Worm (Caenorhabditis elegans) whole organism, young adult: ENCODE data around the gene ZK1290.7.

Experiments
- B0019.2 ChIP-seq: fragments of 200-800 bp; sonication (Bioruptor generic); conservative IDR thresholded peaks from 2 replicates; pipeline ENCODE4 v1.3.6; 2022; ENCODE audit warnings: missing genetic modification reagents, missing genetic modification characterization, missing compliant biosample characterization
- B0261.1 ChIP-seq: sonication (generic microtip); optimal IDR thresholded peaks from 2 replicates; lab custom pipeline; 2016; ENCODE audit warnings: mild to moderate bottlenecking, missing genetic modification characterization, moderate library complexity, missing compliant biosample characterization
- F49E8.2 ChIP-seq: sonication (generic microtip); optimal IDR thresholded peaks from 3 replicates; lab custom pipeline; 2017; ENCODE audit warnings: missing genetic modification characterization, mild to moderate bottlenecking, missing compliant biosample characterization, antibody characterized with exemption, moderate library complexity; ENCODE audit not compliant: insufficient read depth
- K11D2.4 ChIP-seq: fragments of 200-800 bp; sonication (Bioruptor generic); IDR thresholded peaks from 2 replicates; pipeline ENCODE4 v1.3.6; 2022; ENCODE audit warnings: missing genetic modification reagents, missing genetic modification characterization, missing compliant biosample characterization
- K12H6.12 ChIP-seq: fragments of 200-800 bp; sonication (Bioruptor generic); optimal IDR thresholded peaks from 2 replicates; lab custom pipeline; 2018; ENCODE audit warnings: mild to moderate bottlenecking, missing genetic modification characterization, missing compliant biosample characterization
- T07F8.4 ChIP-seq: sonication (generic microtip); optimal IDR thresholded peaks from 2 replicates; lab custom pipeline; 2016; ENCODE audit warnings: mild to moderate bottlenecking, missing genetic modification characterization, moderate library complexity, missing compliant biosample characterization
- ama-1 ChIP-seq, 3 experiments: fragments of 150-350 bp in 1 of 3; sonication (generic microtip) in 2 of 3; optimal IDR thresholded peaks; 2 replicates each; lab custom pipeline; 2014 to 2018; ENCODE audit warnings: missing biosample characterization in 2 of 3, missing genetic modification characterization in 2 of 3, missing genetic modification reagents in 2 of 3
- aptf-2 ChIP-seq: fragments of 200-800 bp; sonication (Bioruptor generic); conservative IDR thresholded peaks from 2 replicates; pipeline ENCODE4 v1.3.6; 2022; ENCODE audit warnings: missing genetic modification reagents, missing genetic modification characterization, missing compliant biosample characterization
- atf-7 ChIP-seq: sonication (generic microtip); optimal IDR thresholded peaks from 2 replicates; lab custom pipeline; 2017; ENCODE audit warnings: mild to moderate bottlenecking, missing genetic modification characterization, missing compliant biosample characterization
- attf-5 ChIP-seq: fragments of 200-800 bp; sonication (Bioruptor generic); optimal IDR thresholded peaks from 2 replicates; lab custom pipeline; 2018; ENCODE audit warnings: mild to moderate bottlenecking, missing genetic modification characterization, missing compliant biosample characterization
- cebp-1 ChIP-seq, 2 experiments: fragments of 200-800 bp in 1 of 2; sonication (Bioruptor generic) in 1 of 2; sonication (generic microtip) in 1 of 2; IDR thresholded peaks in 1 of 2; optimal IDR thresholded peaks in 1 of 2; 2 replicates each; pipeline versions ENCODE4 v1.3.6 to Lab custom; 2017 to 2022; ENCODE audit warnings: missing compliant biosample characterization in 2 of 2, missing genetic modification characterization in 2 of 2, mild to moderate bottlenecking in 1 of 2, missing genetic modification reagents in 1 of 2, moderate library complexity in 1 of 2
- cebp-2 ChIP-seq: fragments of 200-800 bp; sonication (Bioruptor generic); IDR thresholded peaks from 2 replicates; pipeline ENCODE4 v1.3.6; 2022; ENCODE audit warnings: missing genetic modification characterization, missing compliant biosample characterization
- ceh-40 ChIP-seq: fragments of 200-800 bp; sonication (Bioruptor generic); IDR thresholded peaks from 2 replicates; pipeline ENCODE4 v1.3.6; 2022; ENCODE audit warnings: missing genetic modification characterization, missing compliant biosample characterization
- ceh-58 ChIP-seq: fragments of 200-800 bp; sonication (Bioruptor generic); IDR thresholded peaks from 2 replicates; pipeline ENCODE4 v1.3.6; 2022; ENCODE audit warnings: missing genetic modification characterization, missing compliant biosample characterization
- ceh-79 ChIP-seq: sonication (generic microtip); optimal IDR thresholded peaks from 2 replicates; lab custom pipeline; 2017; ENCODE audit warnings: mild to moderate bottlenecking, missing genetic modification characterization, missing compliant biosample characterization
- ceh-91 ChIP-seq: fragments of 200-800 bp; sonication (Bioruptor generic); IDR thresholded peaks from 2 replicates; pipeline ENCODE4 v1.3.6; 2022; ENCODE audit warnings: missing genetic modification reagents, missing genetic modification characterization, missing compliant biosample characterization
- dpl-1 ChIP-seq: fragments of 150-350 bp; optimal IDR thresholded peaks from 2 replicates; lab custom pipeline; 2014; ENCODE audit warnings: missing biosample characterization, missing genetic modification reagents, missing genetic modification characterization
- egrh-3 ChIP-seq: fragments of 200-800 bp; sonication (Bioruptor generic); IDR thresholded peaks from 2 replicates; pipeline ENCODE4 v1.3.6; 2022; ENCODE audit warnings: missing genetic modification reagents, missing genetic modification characterization, missing compliant biosample characterization
- gei-17 ChIP-seq: fragments of 200-800 bp; sonication (Bioruptor generic); optimal IDR thresholded peaks from 2 replicates; lab custom pipeline; 2018; ENCODE audit warnings: mild to moderate bottlenecking, missing genetic modification characterization, missing compliant biosample characterization
- hmg-1.2 ChIP-seq: fragments of 200-800 bp; sonication (Bioruptor generic); IDR thresholded peaks from 2 replicates; pipeline ENCODE4 v1.3.6; 2022; ENCODE audit warnings: missing genetic modification reagents, missing genetic modification characterization, missing compliant biosample characterization
- hmg-20 ChIP-seq: fragments of 200-800 bp; sonication (Bioruptor generic); IDR thresholded peaks from 2 replicates; pipeline ENCODE4 v1.3.6; 2022; ENCODE audit warnings: missing genetic modification reagents, missing genetic modification characterization, missing compliant biosample characterization
- lin-54 ChIP-seq: fragments of 200-800 bp; sonication (Bioruptor generic); optimal IDR thresholded peaks from 2 replicates; lab custom pipeline; 2018; ENCODE audit warnings: mild to moderate bottlenecking, missing genetic modification characterization, missing compliant biosample characterization
- madf-6 ChIP-seq: fragments of 200-800 bp; sonication (Bioruptor generic); IDR thresholded peaks from 2 replicates; pipeline ENCODE4 v1.3.6; 2022; ENCODE audit warnings: missing genetic modification reagents, missing genetic modification characterization, missing compliant biosample characterization
- nfya-1 ChIP-seq: sonication (generic microtip); optimal IDR thresholded peaks from 2 replicates; lab custom pipeline; 2017; ENCODE audit warnings: antibody characterized with exemption, missing compliant biosample characterization, missing genetic modification characterization, borderline replicate concordance; ENCODE audit not compliant: insufficient read depth
- nfya-2 ChIP-seq: fragments of 200-800 bp; sonication (Bioruptor generic); IDR thresholded peaks from 2 replicates; pipeline ENCODE4 v1.3.6; 2022; ENCODE audit warnings: missing genetic modification reagents, missing genetic modification characterization, missing compliant biosample characterization
- nhr-179 ChIP-seq: sonication (generic microtip); optimal IDR thresholded peaks from 2 replicates; lab custom pipeline; 2016; ENCODE audit warnings: mild to moderate bottlenecking, missing genetic modification characterization, missing compliant biosample characterization
- nhr-80 ChIP-seq: sonication (generic microtip); optimal IDR thresholded peaks from 2 replicates; lab custom pipeline; 2016; ENCODE audit warnings: missing genetic modification characterization, missing compliant biosample characterization
- nhr-90 ChIP-seq: sonication (generic microtip); optimal IDR thresholded peaks from 2 replicates; lab custom pipeline; 2016; ENCODE audit warnings: missing genotype, mild to moderate bottlenecking, missing genetic modification characterization, missing compliant biosample characterization
- rcor-1 ChIP-seq: fragments of 200-800 bp; sonication (Bioruptor generic); IDR thresholded peaks from 2 replicates; pipeline ENCODE4 v1.3.6; 2022; ENCODE audit warnings: missing genetic modification reagents, missing genetic modification characterization, missing compliant biosample characterization
- sea-2 ChIP-seq: fragments of 200-800 bp; sonication (Bioruptor generic); IDR thresholded peaks from 2 replicates; pipeline ENCODE4 v1.3.6; 2022; ENCODE audit warnings: missing genetic modification characterization, missing compliant biosample characterization
- snpc-1.1 ChIP-seq: sonication (generic microtip); optimal IDR thresholded peaks from 2 replicates; lab custom pipeline; 2017; ENCODE audit warnings: missing genetic modification characterization, mild to moderate bottlenecking, missing compliant biosample characterization, antibody characterized with exemption, moderate library complexity, missing genotype, missing genetic modification reagents; ENCODE audit not compliant: insufficient read depth
- sptf-2 ChIP-seq: fragments of 200-800 bp; sonication (Bioruptor generic); optimal IDR thresholded peaks from 2 replicates; lab custom pipeline; 2018; ENCODE audit warnings: mild to moderate bottlenecking, missing genetic modification characterization, missing compliant biosample characterization
- unc-62 ChIP-seq: fragments of 150-350 bp; optimal IDR thresholded peaks from 2 replicates; lab custom pipeline; 2014; ENCODE audit warnings: missing biosample characterization, missing genetic modification reagents, missing genetic modification characterization
- xnd-1 ChIP-seq: sonication (generic microtip); optimal IDR thresholded peaks from 2 replicates; lab custom pipeline; 2016; ENCODE audit warnings: missing genotype, missing genetic modification reagents, missing genetic modification characterization, missing compliant biosample characterization
- zfh-2 ChIP-seq: fragments of 200-800 bp; sonication (Bioruptor generic); conservative IDR thresholded peaks from 2 replicates; pipeline ENCODE4 v1.3.6; 2022; ENCODE audit warnings: missing genetic modification reagents, missing genetic modification characterization, missing compliant biosample characterization
- zim-3 ChIP-seq: sonication (generic microtip); optimal IDR thresholded peaks from 2 replicates; lab custom pipeline; 2017; ENCODE audit warnings: mild to moderate bottlenecking, missing genetic modification characterization, moderate library complexity, missing compliant biosample characterization
- ztf-28 ChIP-seq: fragments of 200-800 bp; sonication (Bioruptor generic); IDR thresholded peaks from 2 replicates; pipeline ENCODE4 v1.3.6; 2022; ENCODE audit warnings: missing genetic modification reagents, missing genetic modification characterization, missing compliant biosample characterization
- ztf-3 ChIP-seq: fragments of 200-800 bp; sonication (Bioruptor generic); optimal IDR thresholded peaks from 2 replicates; lab custom pipeline; 2018; ENCODE audit warnings: mild to moderate bottlenecking, missing genetic modification characterization, missing compliant biosample characterization

The ZK1290.7 gene

ce11 chrII:7496070-7496469 lies 29.3 kb downstream of the ZK1290.7 start, which contains the start of gene spi-1:
TSS of gene spi-1 (plus strand) at chrII:7496247.
- TF ChIP-seq xnd-1 (tag; lab: Kevin White, UChicago) = no peak
- TF ChIP-seq ceh-79 = no peak
- TF ChIP-seq ceh-40 (GFP tag; lab: Robert Waterston, UW) = no peak
- TF ChIP-seq snpc-1.1 = no peak
- TF ChIP-seq egrh-3 (GFP tag; lab: Robert Waterston, UW) = no peak
- TF ChIP-seq nfya-1 (tag; lab: Kevin White, UChicago) = no peak
- no peak for TF ChIP-seq sptf-2 (GFP tag; lab: Kevin White, UChicago)
- no peak for TF ChIP-seq nhr-179 (tag; lab: Kevin White, UChicago)
- TF ChIP-seq dpl-1 = no peak

- no peak for TF ChIP-seq T07F8.4 (tag; lab: Kevin White, UChicago)
- TF ChIP-seq zfh-2 (GFP tag; lab: Robert Waterston, UW) = no peak
- TF ChIP-seq sptf-2 (GFP tag; lab: Kevin White, UChicago) = no peak
- no peak for TF ChIP-seq K11D2.4 (GFP tag; lab: Robert Waterston, UW)
- TF ChIP-seq hmg-20 (GFP tag; lab: Robert Waterston, UW) = no peak
- TF ChIP-seq rcor-1 (GFP tag; lab: Robert Waterston, UW) = no peak
- no peak for TF ChIP-seq lin-54 (GFP tag; lab: Kevin White, UChicago)
- TF ChIP-seq nhr-80 = no peak
- no peak for TF ChIP-seq dpl-1
- no peak for TF ChIP-seq nfya-1 (tag; lab: Kevin White, UChicago)
- no peak for TF ChIP-seq ceh-91 (GFP tag; lab: Robert Waterston, UW)
- TF ChIP-seq, all 124 proteins: peak for 0
Measured at ce11 chrII:7494155-7494554, 31.2 kb downstream of the ZK1290.7 start, which contains the start of gene R10H1.1. TSS of gene R10H1.1 (plus strand) at chrII:7494455.

- TF ChIP-seq atf-7 (no peak), ceh-58 (GFP tag; lab: Robert Waterston, UW) (no peak), sea-2 (GFP tag; lab: Robert Waterston, UW) (no peak), ama-1 (optimal IDR thresholded peaks at IDR 0.05; lab: Kevin White, UChicago) (no peak), ama-1 (GFP tag; optimal IDR thresholded peaks at IDR 0.05; lab: Kevin White, UChicago) (no peak), B0019.2 (GFP tag; lab: Robert Waterston, UW) (no peak), nhr-179 (tag; lab: Kevin White, UChicago) (no peak), zfh-2 (GFP tag; lab: Robert Waterston, UW) (no peak), ztf-3 (GFP tag; lab: Kevin White, UChicago) (no peak)
Measured at ce11 chrII:7493599-7493998, 31.8 kb downstream of the ZK1290.7 start, which contains the start of gene nas-23. TSS of gene nas-23 (minus strand) at chrII:7493699.

ce11 chrII:7489605-7490004 lies 35.8 kb downstream of the ZK1290.7 start, which contains the start of gene D1022.9:
TSS of gene D1022.9 (minus strand) at chrII:7489705.
- TF ChIP-seq attf-5 (GFP tag; lab: Kevin White, UChicago) (no peak), nfya-2 (GFP tag; lab: Robert Waterston, UW) (no peak), unc-62 (GFP tag; lab: Kevin White, UChicago) (no peak), nhr-90 (tag; lab: Kevin White, UChicago) (no peak), T07F8.4 (tag; lab: Kevin White, UChicago) (no peak), ztf-28 (GFP tag; lab: Robert Waterston, UW) (no peak), K12H6.12 (no peak), madf-6 (GFP tag; lab: Robert Waterston, UW) (no peak), gei-17 (GFP tag; lab: Kevin White, UChicago) (no peak), aptf-2 (GFP tag; lab: Robert Waterston, UW) (no peak), cebp-1 (GFP tag; IDR thresholded peaks at IDR 0.05; lab: Robert Waterston, UW) (no peak), cebp-1 (tag; optimal IDR thresholded peaks at IDR 0.05; lab: Kevin White, UChicago) (no peak), F49E8.2 (tag; lab: Kevin White, UChicago) (no peak), hmg-1.2 (GFP tag; lab: Robert Waterston, UW) (no peak), ztf-3 (GFP tag; lab: Kevin White, UChicago) (no peak), cebp-2 (GFP tag; lab: Robert Waterston, UW) (no peak), zim-3 (tag; lab: Kevin White, UChicago) (no peak), B0261.1 (tag; lab: Kevin White, UChicago) (no peak)
